Worm (Caenorhabditis elegans): Measurements from ENCODE around the gene F40G9.5.

DNA sequence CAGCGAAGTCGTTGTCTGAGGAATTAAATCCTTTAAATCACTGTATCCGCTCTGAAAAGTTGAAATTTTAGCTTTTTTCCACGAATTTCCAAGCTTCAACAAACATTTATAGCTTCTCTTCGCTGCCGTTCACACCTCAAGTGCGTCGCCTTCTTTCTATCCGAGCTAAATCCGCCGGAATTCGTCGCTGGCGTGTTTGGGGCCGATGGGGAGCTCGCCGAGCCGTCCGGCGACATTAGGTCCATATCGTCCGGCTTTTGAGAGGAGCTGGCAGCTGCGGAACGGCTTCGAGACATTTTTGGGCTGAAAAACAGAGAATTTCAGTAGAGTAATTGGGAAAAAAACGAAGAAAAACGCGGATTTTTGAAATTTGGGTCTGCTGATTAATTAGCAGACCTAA lies 6.8 kb downstream of the F40G9.5 start, which contains the start of gene mxl-2:
- TF ChIP-seq ref-1 (GFP tag; conservative IDR thresholded peaks at IDR 0.05) (no peak), flt-1 (GFP tag; IDR thresholded peaks at IDR 0.05) (no peak), tab-1 (GFP tag; IDR thresholded peaks at IDR 0.05) (no peak), cog-1 (tag; optimal IDR thresholded peaks at IDR 0.05) (no peak)

Data from whole organism, midembryonic.